Worm (Caenorhabditis elegans) whole organism, young adult: ENCODE measurements around the gene clec-124.

Experiments
- B0019.2 ChIP-seq: fragments of 200-800 bp; sonication (Bioruptor generic); conservative IDR thresholded peaks from 2 replicates; pipeline ENCODE4 v1.3.6; 2022; ENCODE audit warnings: missing genetic modification reagents, missing genetic modification characterization, missing compliant biosample characterization
- B0261.1 ChIP-seq: sonication (generic microtip); optimal IDR thresholded peaks from 2 replicates; lab custom pipeline; 2016; ENCODE audit warnings: mild to moderate bottlenecking, missing genetic modification characterization, moderate library complexity, missing compliant biosample characterization
- F33H1.4 ChIP-seq: fragments of 200-800 bp; sonication (Bioruptor generic); IDR thresholded peaks from 2 replicates; pipeline ENCODE4 v1.3.6; 2022; ENCODE audit warnings: missing genetic modification reagents, missing genetic modification characterization, missing compliant biosample characterization
- T07F8.4 ChIP-seq: sonication (generic microtip); optimal IDR thresholded peaks from 2 replicates; lab custom pipeline; 2016; ENCODE audit warnings: mild to moderate bottlenecking, missing genetic modification characterization, moderate library complexity, missing compliant biosample characterization
- Y53G8AR.9 ChIP-seq: fragments of 200-800 bp; sonication (Bioruptor generic); conservative IDR thresholded peaks from 2 replicates; pipeline ENCODE4 v1.3.6; 2022; ENCODE audit warnings: missing genetic modification reagents, missing genetic modification characterization, missing compliant biosample characterization
- Y56A3A.18 ChIP-seq: fragments of 200-800 bp; sonication (Bioruptor generic); IDR thresholded peaks from 2 replicates; pipeline ENCODE4 v1.3.6; 2022; ENCODE audit warnings: missing genetic modification reagents, missing genetic modification characterization, missing compliant biosample characterization
- Y67H2A.10 ChIP-seq: fragments of 200-800 bp; sonication (Bioruptor generic); conservative IDR thresholded peaks from 2 replicates; pipeline ENCODE4 v1.3.6; 2022; ENCODE audit warnings: missing genetic modification reagents, missing genetic modification characterization, missing compliant biosample characterization
- Y95B8A.8 ChIP-seq: fragments of 200-800 bp; sonication (Bioruptor generic); IDR thresholded peaks from 2 replicates; pipeline ENCODE4 v1.3.6; 2022; ENCODE audit warnings: missing genetic modification reagents, missing genetic modification characterization, missing compliant biosample characterization
- ama-1 ChIP-seq, 3 experiments: fragments of 150-350 bp in 1 of 3; sonication (generic microtip) in 2 of 3; optimal IDR thresholded peaks; 2 replicates each; lab custom pipeline; 2014 to 2018; ENCODE audit warnings: missing biosample characterization in 2 of 3, missing genetic modification characterization in 2 of 3, missing genetic modification reagents in 2 of 3
- attf-5 ChIP-seq: fragments of 200-800 bp; sonication (Bioruptor generic); optimal IDR thresholded peaks from 2 replicates; lab custom pipeline; 2018; ENCODE audit warnings: mild to moderate bottlenecking, missing genetic modification characterization, missing compliant biosample characterization
- ceh-100 ChIP-seq: fragments of 200-800 bp; sonication (Bioruptor generic); IDR thresholded peaks from 2 replicates; pipeline ENCODE4 v1.3.6; 2022; ENCODE audit warnings: missing genetic modification reagents, missing genetic modification characterization, missing compliant biosample characterization
- chd-7 ChIP-seq: sonication (generic microtip); optimal IDR thresholded peaks from 2 replicates; lab custom pipeline; 2016; ENCODE audit warnings: mild to moderate bottlenecking, missing genetic modification characterization, moderate library complexity, missing compliant biosample characterization
- die-1 ChIP-seq: sonication (generic microtip); optimal IDR thresholded peaks from 2 replicates; lab custom pipeline; 2016; ENCODE audit warnings: missing genotype, mild to moderate bottlenecking, missing genetic modification characterization, missing compliant biosample characterization
- dox-1 ChIP-seq: fragments of 200-800 bp; sonication (Bioruptor generic); IDR thresholded peaks from 2 replicates; pipeline ENCODE4 v1.3.6; 2022; ENCODE audit warnings: missing genetic modification reagents, missing genetic modification characterization, missing compliant biosample characterization
- egl-44 ChIP-seq: fragments of 200-800 bp; sonication (Bioruptor generic); IDR thresholded peaks from 2 replicates; pipeline ENCODE4 v1.3.6; 2022; ENCODE audit warnings: missing genetic modification reagents, missing genetic modification characterization, missing compliant biosample characterization
- egrh-3 ChIP-seq: fragments of 200-800 bp; sonication (Bioruptor generic); IDR thresholded peaks from 2 replicates; pipeline ENCODE4 v1.3.6; 2022; ENCODE audit warnings: missing genetic modification reagents, missing genetic modification characterization, missing compliant biosample characterization
- him-1 ChIP-seq: sonication (generic microtip); optimal IDR thresholded peaks from 2 replicates; lab custom pipeline; 2016; ENCODE audit warnings: missing genotype, missing genetic modification reagents, missing genetic modification characterization, missing compliant biosample characterization
- hmg-1.2 ChIP-seq: fragments of 200-800 bp; sonication (Bioruptor generic); IDR thresholded peaks from 2 replicates; pipeline ENCODE4 v1.3.6; 2022; ENCODE audit warnings: missing genetic modification reagents, missing genetic modification characterization, missing compliant biosample characterization
- hrde-1 ChIP-seq: sonication (generic microtip); optimal IDR thresholded peaks from 2 replicates; lab custom pipeline; 2016; ENCODE audit warnings: missing genetic modification characterization, mild to moderate bottlenecking, missing compliant biosample characterization, moderate library complexity, missing genotype, missing genetic modification reagents, borderline replicate concordance
- lin-26 ChIP-seq: fragments of 200-800 bp; sonication (Bioruptor generic); IDR thresholded peaks from 2 replicates; pipeline ENCODE4 v1.3.6; 2022; ENCODE audit warnings: missing genetic modification reagents, missing genetic modification characterization, missing compliant biosample characterization
- lsl-1 ChIP-seq: fragments of 200-800 bp; sonication (Bioruptor generic); optimal IDR thresholded peaks from 2 replicates; lab custom pipeline; 2018; ENCODE audit warnings: mild to moderate bottlenecking, missing genetic modification characterization, moderate library complexity, missing compliant biosample characterization
- nfyb-1 ChIP-seq: fragments of 200-800 bp; sonication (Bioruptor generic); IDR thresholded peaks from 2 replicates; pipeline ENCODE4 v1.3.6; 2022; ENCODE audit warnings: missing genetic modification reagents, missing genetic modification characterization, missing compliant biosample characterization
- rpc-1 ChIP-seq, 2 experiments: fragments of 150-350 bp in 1 of 2; sonication (generic microtip) in 1 of 2; optimal IDR thresholded peaks; 2 replicates each; lab custom pipeline; 2014 to 2018; ENCODE audit warnings: missing biosample characterization in 1 of 2, missing genetic modification characterization in 1 of 2, missing genetic modification reagents in 1 of 2, missing genotype in 1 of 2
- snpc-3.4 ChIP-seq: sonication (generic microtip); optimal IDR thresholded peaks from 2 replicates; lab custom pipeline; 2017; ENCODE audit warnings: missing genetic modification characterization, mild to moderate bottlenecking, missing compliant biosample characterization, antibody characterized with exemption, moderate library complexity, missing genotype, missing genetic modification reagents
- snpc-4 ChIP-seq, 5 experiments: fragments of 150-350 bp in 1 of 5; sonication (generic microtip) in 4 of 5; optimal IDR thresholded peaks; 2 replicates each; lab custom pipeline; 2014 to 2018; ENCODE audit warnings: missing genetic modification characterization in 5 of 5, missing biosample characterization in 3 of 5, antibody characterized with exemption in 2 of 5, mild to moderate bottlenecking in 2 of 5, missing compliant biosample characterization in 2 of 5, missing genotype in 2 of 5, moderate library complexity in 2 of 5, missing genetic modification reagents in 1 of 5
- tbp1 ChIP-seq: fragments of 200-800 bp; sonication (Bioruptor generic); optimal IDR thresholded peaks from 2 replicates; lab custom pipeline; 2018; ENCODE audit warnings: mild to moderate bottlenecking, missing genetic modification characterization, missing compliant biosample characterization
- zfh-2 ChIP-seq: fragments of 200-800 bp; sonication (Bioruptor generic); conservative IDR thresholded peaks from 2 replicates; pipeline ENCODE4 v1.3.6; 2022; ENCODE audit warnings: missing genetic modification reagents, missing genetic modification characterization, missing compliant biosample characterization
- ztf-18 ChIP-seq: sonication (generic microtip); optimal IDR thresholded peaks from 2 replicates; lab custom pipeline; 2016; ENCODE audit warnings: missing genotype, mild to moderate bottlenecking, missing genetic modification characterization, missing compliant biosample characterization
- ztf-25 ChIP-seq: fragments of 200-800 bp; sonication (Bioruptor generic); IDR thresholded peaks from 2 replicates; pipeline ENCODE4 v1.3.6; 2022; ENCODE audit warnings: missing genetic modification reagents, missing genetic modification characterization, missing compliant biosample characterization
- ztf-3 ChIP-seq: fragments of 200-800 bp; sonication (Bioruptor generic); optimal IDR thresholded peaks from 2 replicates; lab custom pipeline; 2018; ENCODE audit warnings: mild to moderate bottlenecking, missing genetic modification characterization, missing compliant biosample characterization

clec-124 gene

ce11 chrII:3267815-3268214 lies 18.3 kb downstream of the clec-124 start:
- TF ChIP-seq lin-26 (GFP tag; lab: Robert Waterston, UW) (peak; percentile 80; the same call in 1 of the 2 replicates), ztf-25 (GFP tag; lab: Robert Waterston, UW) (0 out of 2 replicates have a peak, but pooled peaks have one; percentile 38), F33H1.4 (GFP tag; lab: Robert Waterston, UW) (no peak), B0261.1 (tag; lab: Kevin White, UChicago) (peak; percentile 80), chd-7 (tag; lab: Kevin White, UChicago) (peak; percentile 14), ceh-100 (GFP tag; lab: Robert Waterston, UW) (0 out of 2 replicates have a peak, but pooled peaks have one; percentile 32), dox-1 (0 out of 2 replicates have a peak, but pooled peaks have one; percentile 31), Y53G8AR.9 (GFP tag; lab: Robert Waterston, UW) (peak; percentile 55; the same call in 1 of the 2 replicates), die-1 (peak; percentile 47), egl-44 (GFP tag; lab: Robert Waterston, UW) (no peak), snpc-4 (GFP tag; optimal IDR thresholded peaks at IDR 0.05; lab: Kevin White, UChicago) (no peak), snpc-4 (tag; optimal IDR thresholded peaks at IDR 0.05; lab: Kevin White, UChicago) (peak in 1 of 4 experiments; percentile 37), attf-5 (GFP tag; lab: Kevin White, UChicago) (peak; percentile 32), rpc-1 (optimal IDR thresholded peaks at IDR 0.05; lab: Kevin White, UChicago) (peak; percentile 65), rpc-1 (tag; optimal IDR thresholded peaks at IDR 0.05; lab: Kevin White, UChicago) (peak; percentile 78), him-1 (tag; lab: Kevin White, UChicago) (peak; percentile 63), nfyb-1 (GFP tag; lab: Robert Waterston, UW) (peak; percentile 66), ztf-18 (no peak), Y67H2A.10 (no peak), lsl-1 (GFP tag; lab: Kevin White, UChicago) (peak; percentile 24), Y95B8A.8 (GFP tag; lab: Robert Waterston, UW) (no peak), hmg-1.2 (GFP tag; lab: Robert Waterston, UW) (peak; percentile 48), tbp1 (GFP tag; lab: Kevin White, UChicago) (peak; percentile 95), ama-1 (optimal IDR thresholded peaks at IDR 0.05; lab: Kevin White, UChicago) (no peak), ama-1 (GFP tag; optimal IDR thresholded peaks at IDR 0.05; lab: Kevin White, UChicago) (peak; percentile 16 to 25)

ce11 chrII:3270598-3270997 lies 21.1 kb downstream of the clec-124 start:
- no peak for TF ChIP-seq Y95B8A.8 (GFP tag; lab: Robert Waterston, UW)
- TF ChIP-seq snpc-3.4 (tag; lab: Kevin White, UChicago): no peak
- no peak for TF ChIP-seq hrde-1
- TF ChIP-seq B0019.2 (GFP tag; lab: Robert Waterston, UW): no peak
- TF ChIP-seq T07F8.4 (tag; lab: Kevin White, UChicago): no peak
- no peak for TF ChIP-seq dox-1
- TF ChIP-seq F33H1.4 (GFP tag; lab: Robert Waterston, UW): no peak
- TF ChIP-seq, all 124 proteins: peak for 0

- TF ChIP-seq zfh-2 (0 out of 2 replicates have a peak, but pooled peaks have one; percentile 43), ztf-3 (GFP tag; lab: Kevin White, UChicago) (no peak)
These were observed 25.4 kb downstream of the clec-124 start, which contains the start of gene F02E11.3 for ce11 chrII:3274923-3275322. Gene F02E11.3, minus strand, starts transcription at chrII:3275023.

- no peak for TF ChIP-seq Y56A3A.18 (GFP tag; lab: Robert Waterston, UW)
- no peak for TF ChIP-seq B0261.1 (tag; lab: Kevin White, UChicago)
- no peak for TF ChIP-seq F33H1.4 (GFP tag; lab: Robert Waterston, UW)
- no peak for TF ChIP-seq egrh-3
These were observed 28.2 kb downstream of the clec-124 start, which contains the start of gene F02E11.4 for ce11 chrII:3277686-3278085. Gene F02E11.4, minus strand, starts transcription at chrII:3277786.
